Worm (Caenorhabditis elegans) whole organism, L4 larva: ENCODE results near the gene pxmp-4.

Experiments
- F26F4.8 ChIP-seq: fragments of 200-800 bp; sonication (Bioruptor generic); conservative IDR thresholded peaks from 2 replicates; pipeline ENCODE4 v1.3.6; 2022; ENCODE audit warnings: missing genetic modification characterization, missing compliant biosample characterization
- F37D6.2 ChIP-seq: sonication (generic microtip); optimal IDR thresholded peaks from 2 replicates; lab custom pipeline; 2016; ENCODE audit warnings: mild to moderate bottlenecking, missing genetic modification characterization, missing compliant biosample characterization
- T26A8.4 ChIP-seq: fragments of 200-800 bp; sonication (Bioruptor generic); IDR thresholded peaks from 2 replicates; pipeline ENCODE4 v1.3.6; 2022; ENCODE audit warnings: missing genetic modification characterization, missing compliant biosample characterization
- Y75B8A.6 ChIP-seq: fragments of 200-800 bp; sonication (Bioruptor generic); IDR thresholded peaks from 2 replicates; pipeline ENCODE4 v1.3.6; 2022; ENCODE audit warnings: missing genetic modification reagents, missing genetic modification characterization, missing compliant biosample characterization
- ZK337.2 ChIP-seq: fragments of 200-800 bp; sonication (Bioruptor generic); IDR thresholded peaks from 2 replicates; pipeline ENCODE4 v1.3.6; 2022; ENCODE audit warnings: missing genetic modification reagents, missing genetic modification characterization, missing compliant biosample characterization
- ZK546.5 ChIP-seq, 2 experiments: sonication (generic microtip); optimal IDR thresholded peaks; 2 replicates each; lab custom pipeline; 2017; ENCODE audit warnings: missing biosample characterization in 2 of 2, missing genetic modification characterization in 2 of 2
- aha-1 ChIP-seq: fragments of 150-350 bp; peaks from one replicate; lab custom pipeline; 2014; ENCODE audit warnings: missing biosample characterization, missing genetic modification characterization
- aly-2 ChIP-seq: sonication (generic microtip); optimal IDR thresholded peaks from 2 replicates; lab custom pipeline; 2018; ENCODE audit warnings: missing biosample characterization, missing genetic modification characterization
- arid-1 ChIP-seq: fragments of 200-800 bp; sonication (Bioruptor generic); conservative IDR thresholded peaks from 2 replicates; pipeline ENCODE4 v1.3.6; 2022; ENCODE audit warnings: missing genetic modification reagents, missing genetic modification characterization, missing compliant biosample characterization
- ceh-32 ChIP-seq: sonication (generic microtip); optimal IDR thresholded peaks from 2 replicates; lab custom pipeline; 2016; ENCODE audit warnings: mild to moderate bottlenecking, missing genetic modification characterization, missing compliant biosample characterization; ENCODE audit not compliant: poor library complexity
- ceh-82 ChIP-seq: sonication (generic microtip); optimal IDR thresholded peaks from 2 replicates; lab custom pipeline; 2017; ENCODE audit warnings: missing biosample characterization, missing genetic modification characterization
- ces-1 ChIP-seq: fragments of 150-350 bp; sonication (generic microtip); optimal IDR thresholded peaks from 4 replicates; lab custom pipeline; 2014; ENCODE audit warnings: missing biosample characterization, missing genetic modification reagents, missing genetic modification characterization
- cey-2 ChIP-seq: sonication (generic microtip); optimal IDR thresholded peaks from 3 replicates; lab custom pipeline; 2017; ENCODE audit warnings: missing genetic modification characterization, mild to moderate bottlenecking, missing compliant biosample characterization, antibody characterized with exemption, borderline replicate concordance; ENCODE audit not compliant: insufficient read depth
- daf-16 ChIP-seq, 3 experiments: sonication (generic microtip); optimal IDR thresholded peaks; 2 replicates each; lab custom pipeline; 2016 to 2017; ENCODE audit warnings: missing genetic modification characterization in 3 of 3, missing genetic modification reagents in 3 of 3, mild to moderate bottlenecking in 2 of 3, missing compliant biosample characterization in 2 of 3, missing biosample characterization in 1 of 3, moderate library complexity in 1 of 3
- dmd-6 ChIP-seq: fragments of 200-800 bp; sonication (Bioruptor generic); IDR thresholded peaks from 2 replicates; pipeline ENCODE4 v1.3.6; 2022; ENCODE audit warnings: missing genetic modification reagents, missing genetic modification characterization, missing compliant biosample characterization
- fkh-10 ChIP-seq: fragments of 150-350 bp; optimal IDR thresholded peaks from 2 replicates; lab custom pipeline; 2014; ENCODE audit warnings: missing biosample characterization, missing genetic modification reagents, missing genetic modification characterization
- gei-8 ChIP-seq: fragments of 200-800 bp; sonication (Bioruptor generic); optimal IDR thresholded peaks from 2 replicates; lab custom pipeline; 2018; ENCODE audit warnings: mild to moderate bottlenecking, missing genetic modification characterization, missing compliant biosample characterization
- hif-1 ChIP-seq, 2 experiments: sonication (generic microtip); optimal IDR thresholded peaks; 2 replicates each; lab custom pipeline; 2016 to 2017; ENCODE audit warnings: missing compliant biosample characterization in 2 of 2, missing genetic modification characterization in 2 of 2, missing genetic modification reagents in 2 of 2, missing genotype in 2 of 2, mild to moderate bottlenecking in 1 of 2
- hlh-11 ChIP-seq: fragments of 200-800 bp; sonication (Bioruptor generic); optimal IDR thresholded peaks from 2 replicates; lab custom pipeline; 2018; ENCODE audit warnings: mild to moderate bottlenecking, missing genetic modification characterization, missing compliant biosample characterization
- hlh-30 ChIP-seq: sonication (generic microtip); optimal IDR thresholded peaks from 2 replicates; lab custom pipeline; 2017; ENCODE audit warnings: antibody characterized with exemption, mild to moderate bottlenecking, missing genetic modification characterization, missing compliant biosample characterization; ENCODE audit not compliant: insufficient read depth
- lin-1 ChIP-seq: fragments of 200-800 bp; sonication (Bioruptor generic); IDR thresholded peaks from 2 replicates; pipeline ENCODE4 v1.3.6; 2022; ENCODE audit warnings: missing genetic modification reagents, missing genetic modification characterization, missing compliant biosample characterization
- lin-38 ChIP-seq: fragments of 200-800 bp; sonication (Bioruptor generic); IDR thresholded peaks from 2 replicates; pipeline ENCODE4 v1.3.6; 2022; ENCODE audit warnings: missing genetic modification reagents, missing genetic modification characterization, missing compliant biosample characterization
- lin-39 ChIP-seq: fragments of 150-350 bp; optimal IDR thresholded peaks from 2 replicates; lab custom pipeline; 2014; ENCODE audit warnings: missing biosample characterization, missing genetic modification reagents, missing genetic modification characterization
- lsy-2 ChIP-seq, 2 experiments: fragments of 150-350 bp in 1 of 2; sonication (generic microtip) in 1 of 2; optimal IDR thresholded peaks; 2 replicates each; lab custom pipeline; 2014 to 2017; ENCODE audit warnings: missing biosample characterization in 2 of 2, missing genetic modification characterization in 2 of 2
- madf-9 ChIP-seq: fragments of 200-800 bp; sonication (Bioruptor generic); conservative IDR thresholded peaks from 2 replicates; pipeline ENCODE4 v1.3.6; 2022; ENCODE audit warnings: missing genetic modification reagents, missing genetic modification characterization, missing compliant biosample characterization
- mdl-1 ChIP-seq, 2 experiments: fragments of 150-350 bp in 1 of 2; sonication (generic microtip) in 1 of 2; optimal IDR thresholded peaks; 2 replicates each; lab custom pipeline; 2014 to 2017; ENCODE audit warnings: missing biosample characterization in 2 of 2, missing genetic modification characterization in 2 of 2
- mep-1 ChIP-seq: fragments of 150-350 bp; sonication (generic microtip); optimal IDR thresholded peaks from 3 replicates; lab custom pipeline; 2014; ENCODE audit warnings: missing biosample characterization, missing genetic modification characterization
- nhr-10 ChIP-seq: fragments of 150-350 bp; optimal IDR thresholded peaks from 2 replicates; lab custom pipeline; 2014; ENCODE audit warnings: missing biosample characterization, missing genetic modification characterization
- nhr-102 ChIP-seq: sonication (generic microtip); optimal IDR thresholded peaks from 2 replicates; lab custom pipeline; 2016; ENCODE audit warnings: mild to moderate bottlenecking, missing genetic modification characterization, moderate library complexity, missing compliant biosample characterization
- nhr-11 ChIP-seq: fragments of 150-350 bp; optimal IDR thresholded peaks from 2 replicates; lab custom pipeline; 2014; ENCODE audit warnings: missing biosample characterization, missing genetic modification characterization
- nhr-28 ChIP-seq: fragments of 150-350 bp; optimal IDR thresholded peaks from 2 replicates; lab custom pipeline; 2014; ENCODE audit warnings: missing biosample characterization, missing genetic modification characterization
- nhr-48 ChIP-seq: sonication (generic microtip); optimal IDR thresholded peaks from 2 replicates; lab custom pipeline; 2016; ENCODE audit warnings: mild to moderate bottlenecking, missing genetic modification characterization, missing compliant biosample characterization
- nhr-76 ChIP-seq: fragments of 150-350 bp; optimal IDR thresholded peaks from 2 replicates; lab custom pipeline; 2014; ENCODE audit warnings: missing biosample characterization, missing genetic modification characterization
- nhr-77 ChIP-seq: fragments of 150-350 bp; optimal IDR thresholded peaks from 2 replicates; lab custom pipeline; 2014; ENCODE audit warnings: missing biosample characterization, missing genetic modification characterization
- pqm-1 ChIP-seq: sonication (generic microtip); optimal IDR thresholded peaks from 2 replicates; lab custom pipeline; 2017; ENCODE audit warnings: missing biosample characterization, missing genetic modification characterization
- rbr-2 ChIP-seq: sonication (generic microtip); optimal IDR thresholded peaks from 2 replicates; lab custom pipeline; 2016; ENCODE audit warnings: missing genotype, missing genetic modification characterization, missing compliant biosample characterization
- sdz-12 ChIP-seq: fragments of 200-800 bp; sonication (Bioruptor generic); optimal IDR thresholded peaks from 2 replicates; lab custom pipeline; 2018; ENCODE audit warnings: mild to moderate bottlenecking, missing genetic modification characterization, missing compliant biosample characterization
- set-16 ChIP-seq: fragments of 200-800 bp; sonication (Bioruptor generic); IDR thresholded peaks from 2 replicates; pipeline ENCODE4 v1.3.6; 2022; ENCODE audit warnings: missing genetic modification reagents, missing genetic modification characterization, missing compliant biosample characterization
- snpc-1.2 ChIP-seq: fragments of 200-800 bp; sonication (Bioruptor generic); IDR thresholded peaks from 2 replicates; pipeline ENCODE4 v1.3.6; 2022; ENCODE audit warnings: missing genetic modification reagents, missing genetic modification characterization, missing compliant biosample characterization
- spr-3 ChIP-seq: fragments of 200-800 bp; sonication (Bioruptor generic); optimal IDR thresholded peaks from 2 replicates; lab custom pipeline; 2018; ENCODE audit warnings: mild to moderate bottlenecking, missing genetic modification characterization, missing compliant biosample characterization
- unc-130 ChIP-seq: sonication (generic microtip); optimal IDR thresholded peaks from 2 replicates; lab custom pipeline; 2016; ENCODE audit warnings: missing genetic modification reagents, missing genetic modification characterization, missing compliant biosample characterization
- unc-62 ChIP-seq, 3 experiments: fragments of 150-350 bp in 1 of 3; sonication (generic microtip); optimal IDR thresholded peaks in 2 of 3; peaks in 1 of 3; 1 replicate in 1 of 3; 2 replicates in 2 of 3; lab custom pipeline; 2014 to 2017; ENCODE audit warnings: missing biosample characterization in 3 of 3, missing genetic modification characterization in 3 of 3, missing genetic modification reagents in 3 of 3, missing genotype in 1 of 3
- zfp-3 ChIP-seq: fragments of 200-800 bp; sonication (Bioruptor generic); conservative IDR thresholded peaks from 2 replicates; pipeline ENCODE4 v1.3.6; 2022; ENCODE audit warnings: missing genetic modification reagents, missing genetic modification characterization, missing compliant biosample characterization

pxmp-4 gene

ce11 chrIV:366406-366805 is 29.4 kb upstream of the pxmp-4 start:
- no peak for TF ChIP-seq cey-2 (tag; lab: Kevin White, UChicago)
- TF ChIP-seq mep-1 (tag; lab: Kevin White, UChicago): peak; percentile 37
- TF ChIP-seq F37D6.2: no peak
- TF ChIP-seq rbr-2 (tag; lab: Kevin White, UChicago): peak; percentile 53
- TF ChIP-seq unc-62 (GFP tag; optimal IDR thresholded peaks at IDR 0.05 in 1 of 2; lab: Kevin White, UChicago): peak in 1 of 2 experiments; percentile 91
- TF ChIP-seq unc-62 (tag; optimal IDR thresholded peaks at IDR 0.05; lab: Kevin White, UChicago): no peak
- TF ChIP-seq nhr-11: no peak
- peak; percentile 90 for TF ChIP-seq aha-1 (tag; lab: Kevin White, UChicago)
- peak; percentile 13 for TF ChIP-seq nhr-28 (tag; lab: Kevin White, UChicago)
- TF ChIP-seq hlh-11 (tag; lab: Kevin White, UChicago): peak; percentile 23
- TF ChIP-seq pqm-1: no peak
- peak; percentile 32 for TF ChIP-seq hlh-30 (tag; lab: Kevin White, UChicago)
- peak in 1 of 2 experiments; percentile 49 for TF ChIP-seq mdl-1 (tag; optimal IDR thresholded peaks at IDR 0.05; lab: Kevin White, UChicago)
- TF ChIP-seq daf-16 (GFP tag; optimal IDR thresholded peaks at IDR 0.05; lab: Kevin White, UChicago): peak in 1 of 2 experiments; percentile 61
- TF ChIP-seq daf-16 (tag; optimal IDR thresholded peaks at IDR 0.05; lab: Kevin White, UChicago): no peak
- TF ChIP-seq ZK546.5 (tag; optimal IDR thresholded peaks at IDR 0.05; lab: Kevin White, UChicago): no peak
- TF ChIP-seq ceh-32 (tag; lab: Kevin White, UChicago): no peak
- TF ChIP-seq lsy-2 (tag; optimal IDR thresholded peaks at IDR 0.05; lab: Kevin White, UChicago): peak in 1 of 2 experiments; percentile 70
- no peak for TF ChIP-seq lin-1 (GFP tag; lab: Robert Waterston, UW)

- TF ChIP-seq lin-39 (tag; lab: Kevin White, UChicago): no peak
- TF ChIP-seq sdz-12 (GFP tag; lab: Kevin White, UChicago): no peak
- no peak for TF ChIP-seq nhr-77
- no peak for TF ChIP-seq spr-3 (GFP tag; lab: Kevin White, UChicago)
- peak in 1 of 2 experiments; percentile 85 for TF ChIP-seq hif-1 (tag; optimal IDR thresholded peaks at IDR 0.05; lab: Kevin White, UChicago)
- TF ChIP-seq F26F4.8 (GFP tag; lab: Robert Waterston, UW): no peak
- TF ChIP-seq gei-8 (GFP tag; lab: Kevin White, UChicago): no peak
- no peak for TF ChIP-seq nhr-102
- TF ChIP-seq snpc-1.2 (GFP tag; lab: Robert Waterston, UW): no peak
- TF ChIP-seq fkh-10 (GFP tag; lab: Kevin White, UChicago): no peak
- TF ChIP-seq ZK337.2 (GFP tag; lab: Robert Waterston, UW): no peak
- no peak for TF ChIP-seq dmd-6
- TF ChIP-seq hlh-11 (tag; lab: Kevin White, UChicago): peak; percentile 27
Observed at ce11 chrIV:364983-365382, 28.0 kb upstream of the pxmp-4 start.

ce11 chrIV:343279-343678 is 6.3 kb upstream of the pxmp-4 start:
- TF ChIP-seq rbr-2 (tag; lab: Kevin White, UChicago): no peak
- TF ChIP-seq Y75B8A.6: no peak
- no peak for TF ChIP-seq set-16 (GFP tag; lab: Robert Waterston, UW)
- no peak for TF ChIP-seq T26A8.4 (GFP tag; lab: Robert Waterston, UW)
- TF ChIP-seq F26F4.8 (GFP tag; lab: Robert Waterston, UW): no peak
- TF ChIP-seq unc-62 (GFP tag; optimal IDR thresholded peaks at IDR 0.05 in 1 of 2; lab: Kevin White, UChicago): peak in 1 of 2 experiments; percentile 74
- no peak for TF ChIP-seq unc-62 (tag; optimal IDR thresholded peaks at IDR 0.05; lab: Kevin White, UChicago)

- no peak for TF ChIP-seq ceh-82 (tag; lab: Kevin White, UChicago)
- no peak for TF ChIP-seq pqm-1
- TF ChIP-seq arid-1 (GFP tag; lab: Robert Waterston, UW): no peak
- no peak for TF ChIP-seq lin-38 (GFP tag; lab: Robert Waterston, UW)
- no peak for TF ChIP-seq nhr-76 (tag; lab: Kevin White, UChicago)
- TF ChIP-seq nhr-48 (tag; lab: Kevin White, UChicago): no peak
- TF ChIP-seq ces-1 (GFP tag; lab: Kevin White, UChicago): no peak
- no peak for TF ChIP-seq ceh-32 (tag; lab: Kevin White, UChicago)
- no peak for TF ChIP-seq aly-2 (tag; lab: Kevin White, UChicago)
- TF ChIP-seq nhr-28 (tag; lab: Kevin White, UChicago): no peak
- no peak for TF ChIP-seq nhr-10
- no peak for TF ChIP-seq rbr-2 (tag; lab: Kevin White, UChicago)
- TF ChIP-seq zfp-3: no peak
- TF ChIP-seq madf-9 (GFP tag; lab: Robert Waterston, UW): no peak
- TF ChIP-seq unc-130 (GFP tag; lab: Kevin White, UChicago): no peak
- TF ChIP-seq set-16 (GFP tag; lab: Robert Waterston, UW): no peak
Observed at ce11 chrIV:339508-339907, 2.5 kb upstream of the pxmp-4 start, which contains the start of gene cdh-8. TSS of gene cdh-8 (plus strand) at chrIV:339808.
